Fruit fly (Drosophila melanogaster) whole organism, embryonic: ENCODE data around the gene CG5235.
A peak's percentile ranks its signal among the peaks of the same experiment; 100 is the strongest.

Source experiments
- B-H1 ChIP-seq: fragments of 200-800 bp; sonication (Bioruptor generic); IDR thresholded peaks from 3 replicates; pipeline ENCODE4 v1.3.6; 2022; ENCODE audit warnings: missing biosample characterization, missing genetic modification characterization
- C15 ChIP-seq: fragments of 200-800 bp; sonication (Bioruptor generic); IDR thresholded peaks from 3 replicates; pipeline ENCODE4 v1.3.6; 2022; ENCODE audit warnings: missing biosample characterization, missing genetic modification characterization
- CG10366 ChIP-seq: fragments of 200-800 bp; sonication (Bioruptor generic); IDR thresholded peaks from 2 replicates; pipeline ENCODE4 v1.3.6; 2022; ENCODE audit warnings: missing biosample characterization, missing genetic modification characterization
- CG10543 ChIP-seq: fragments of 200-800 bp; sonication (Bioruptor generic); optimal IDR thresholded peaks from 3 replicates; lab custom pipeline; 2017; ENCODE audit warnings: missing biosample characterization, mild to moderate bottlenecking, missing genetic modification characterization, moderate library complexity
- CG11456 ChIP-seq: fragments of 200-800 bp; sonication (Bioruptor generic); IDR thresholded peaks from 3 replicates; pipeline ENCODE4 v1.3.6; 2022; ENCODE audit warnings: missing biosample characterization, missing genetic modification characterization
- CG11504 ChIP-seq: fragments of 200-800 bp; sonication (Bioruptor generic); optimal IDR thresholded peaks from 3 replicates; lab custom pipeline; 2019; ENCODE audit warnings: missing biosample characterization, mild to moderate bottlenecking, missing genetic modification characterization, moderate library complexity
- CG11696 ChIP-seq: fragments of 200-800 bp; sonication (Bioruptor generic); IDR thresholded peaks from 2 replicates; pipeline ENCODE4 v1.3.6; 2022; ENCODE audit warnings: missing biosample characterization, missing genetic modification characterization
- CG12299 ChIP-seq: fragments of 200-800 bp; sonication (Bioruptor generic); optimal IDR thresholded peaks from 2 replicates; lab custom pipeline; 2018; ENCODE audit warnings: missing biosample characterization, mild to moderate bottlenecking, missing genetic modification characterization
- CG15269 ChIP-seq: fragments of 200-800 bp; sonication (Bioruptor generic); optimal IDR thresholded peaks from 2 replicates; lab custom pipeline; 2018; ENCODE audit warnings: missing biosample characterization, mild to moderate bottlenecking, missing genetic modification characterization, moderate library complexity
- CG16863 ChIP-seq: fragments of 200-800 bp; sonication (Bioruptor generic); optimal IDR thresholded peaks from 3 replicates; lab custom pipeline; 2016; ENCODE audit warnings: missing biosample characterization, missing genetic modification characterization
- CG2199 ChIP-seq: fragments of 200-800 bp; sonication (Bioruptor generic); IDR thresholded peaks from 3 replicates; pipeline ENCODE4 v1.3.6; 2022; ENCODE audit warnings: missing biosample characterization, missing genetic modification characterization
- CG2678 ChIP-seq: fragments of 200-800 bp; sonication (Bioruptor generic); optimal IDR thresholded peaks from 3 replicates; lab custom pipeline; 2019; ENCODE audit warnings: missing biosample characterization, mild to moderate bottlenecking, missing genetic modification characterization, moderate library complexity
- CG30020 ChIP-seq: fragments of 200-800 bp; optimal IDR thresholded peaks from 2 replicates; lab custom pipeline; 2019; ENCODE audit warnings: missing biosample characterization, mild to moderate bottlenecking, missing genetic modification characterization, moderate library complexity
- CG3281 ChIP-seq: fragments of 200-800 bp; sonication (Bioruptor generic); optimal IDR thresholded peaks from 3 replicates; lab custom pipeline; 2017; ENCODE audit warnings: missing biosample characterization, mild to moderate bottlenecking, missing genetic modification characterization
- CG43689 ChIP-seq: fragments of 200-800 bp; sonication (Bioruptor generic); IDR thresholded peaks from 2 replicates; pipeline ENCODE4 v1.3.6; 2022; ENCODE audit warnings: missing biosample characterization, missing genetic modification characterization
- CG4730 ChIP-seq: fragments of 200-800 bp; sonication (Bioruptor generic); IDR thresholded peaks from 2 replicates; pipeline ENCODE4 v1.3.6; 2022; ENCODE audit warnings: missing biosample characterization, missing genetic modification characterization
- CG6654 ChIP-seq: fragments of 200-800 bp; sonication (Bioruptor generic); optimal IDR thresholded peaks from 2 replicates; lab custom pipeline; 2017; ENCODE audit warnings: missing biosample characterization, mild to moderate bottlenecking, missing genetic modification characterization
- CG8281 ChIP-seq: fragments of 200-800 bp; sonication (Bioruptor generic); optimal IDR thresholded peaks from 2 replicates; lab custom pipeline; 2018; ENCODE audit warnings: missing biosample characterization, mild to moderate bottlenecking, missing genetic modification characterization, moderate library complexity
- CG8765 ChIP-seq: fragments of 200-800 bp; sonication (Bioruptor generic); IDR thresholded peaks from 2 replicates; pipeline ENCODE4 v1.3.6; 2022; ENCODE audit warnings: missing biosample characterization, missing genetic modification characterization
- Camta ChIP-seq: fragments of 200-800 bp; sonication (Bioruptor generic); optimal IDR thresholded peaks from 2 replicates; lab custom pipeline; 2016; ENCODE audit warnings: missing biosample characterization, missing genetic modification characterization
- Deaf1 ChIP-seq: fragments of 200-800 bp; optimal IDR thresholded peaks from 3 replicates; lab custom pipeline; 2019; ENCODE audit warnings: missing biosample characterization, mild to moderate bottlenecking, missing genetic modification characterization, moderate library complexity
- HHEX ChIP-seq: fragments of 200-800 bp; sonication (Bioruptor generic); optimal IDR thresholded peaks from 3 replicates; lab custom pipeline; 2017; ENCODE audit warnings: missing biosample characterization, mild to moderate bottlenecking, missing genetic modification characterization, missing genetic modification reagents
- Hand ChIP-seq: fragments of 200-800 bp; sonication (Bioruptor generic); optimal IDR thresholded peaks from 2 replicates; lab custom pipeline; 2017; ENCODE audit warnings: mild to moderate bottlenecking, missing biosample characterization, missing genetic modification reagents, missing genetic modification characterization
- Hr78 ChIP-seq, 2 experiments: fragments of 200-800 bp in 1 of 2; fragments of >200 bp in 1 of 2; sonication (Bioruptor generic) in 1 of 2; optimal IDR thresholded peaks; 2 replicates each; lab custom pipeline; 2017 to 2019; ENCODE audit warnings: missing biosample characterization in 2 of 2, missing genetic modification characterization in 2 of 2, mild to moderate bottlenecking in 1 of 2, moderate library complexity in 1 of 2
- Neu2 ChIP-seq: fragments of 200-800 bp; sonication (Bioruptor generic); optimal IDR thresholded peaks from 3 replicates; lab custom pipeline; 2016; ENCODE audit warnings: missing biosample characterization, missing genetic modification characterization, borderline replicate concordance
- Pdp1 ChIP-seq, 2 experiments: fragments of 200-800 bp; sonication (Bioruptor generic); optimal IDR thresholded peaks; 3 replicates each; lab custom pipeline; 2016; ENCODE audit warnings: missing biosample characterization in 2 of 2, missing genetic modification characterization in 2 of 2, mild to moderate bottlenecking in 1 of 2, moderate library complexity in 1 of 2
- Scr ChIP-seq: fragments of 200-800 bp; sonication (Bioruptor generic); IDR thresholded peaks from 2 replicates; pipeline ENCODE4 v1.3.6; 2022; ENCODE audit warnings: missing biosample characterization, missing genetic modification characterization; ENCODE audit not compliant: partially characterized antibody
- Six4 ChIP-seq: fragments of 200-800 bp; sonication (Bioruptor generic); optimal IDR thresholded peaks from 2 replicates; lab custom pipeline; 2016; ENCODE audit warnings: missing biosample characterization, missing genetic modification characterization
- Stat92E ChIP-seq, 3 experiments: fragments of >200 bp in 2 of 3; fragments of 200-800 bp in 1 of 3; sonication (Bioruptor generic) in 1 of 3; optimal IDR thresholded peaks; 2 replicates each; lab custom pipeline; 2017 to 2019; ENCODE audit warnings: missing biosample characterization in 3 of 3, missing genetic modification characterization in 3 of 3, mild to moderate bottlenecking in 1 of 3, moderate library complexity in 1 of 3
- Xbp1 ChIP-seq: fragments of 200-800 bp; sonication (Bioruptor generic); optimal IDR thresholded peaks from 3 replicates; lab custom pipeline; 2016; ENCODE audit warnings: missing biosample characterization, mild to moderate bottlenecking, missing genetic modification characterization
- ase ChIP-seq: fragments of 200-800 bp; sonication (Bioruptor generic); IDR thresholded peaks from 3 replicates; pipeline ENCODE4 v1.3.6; 2022; ENCODE audit warnings: missing biosample characterization, missing genetic modification characterization
- bcd ChIP-seq: fragments of 200-800 bp; sonication (Bioruptor generic); optimal IDR thresholded peaks from 2 replicates; lab custom pipeline; 2017; ENCODE audit warnings: missing biosample characterization, mild to moderate bottlenecking, missing genetic modification characterization
- bsh ChIP-seq, 2 experiments: fragments of 200-800 bp; sonication (Bioruptor generic); optimal IDR thresholded peaks; 2 replicates each; lab custom pipeline; 2017 to 2018; ENCODE audit warnings: mild to moderate bottlenecking in 2 of 2, missing biosample characterization in 2 of 2, missing genetic modification characterization in 2 of 2, moderate library complexity in 1 of 2
- btn ChIP-seq: fragments of 200-800 bp; sonication (Bioruptor generic); optimal IDR thresholded peaks from 2 replicates; lab custom pipeline; 2016; ENCODE audit warnings: missing biosample characterization, missing genetic modification characterization
- cwo ChIP-seq: fragments of 200-800 bp; sonication (Bioruptor generic); optimal IDR thresholded peaks from 3 replicates; lab custom pipeline; 2017; ENCODE audit warnings: missing biosample characterization, missing genetic modification characterization, mild to moderate bottlenecking, moderate library complexity, missing genetic modification reagents
- disco-r ChIP-seq: fragments of 200-800 bp; sonication (Bioruptor generic); optimal IDR thresholded peaks from 2 replicates; lab custom pipeline; 2016; ENCODE audit warnings: missing biosample characterization, missing genetic modification characterization
- dpn ChIP-seq, 2 experiments: fragments of 200-800 bp; sonication (Bioruptor generic); optimal IDR thresholded peaks; 3 replicates each; lab custom pipeline; 2016; ENCODE audit warnings: missing biosample characterization in 2 of 2, missing genetic modification characterization in 2 of 2
- h ChIP-seq: fragments of >200 bp; optimal IDR thresholded peaks from 2 replicates; lab custom pipeline; 2017
- hkb ChIP-seq, 2 experiments: fragments of 200-800 bp in 1 of 2; fragments of >200 bp in 1 of 2; sonication (Bioruptor generic) in 1 of 2; IDR thresholded peaks in 1 of 2; optimal IDR thresholded peaks in 1 of 2; 2 replicates each; pipeline versions ENCODE4 v1.3.6 to Lab custom; 2017 to 2022; ENCODE audit warnings: missing biosample characterization in 1 of 2, missing genetic modification characterization in 1 of 2
- inv ChIP-seq: fragments of 200-800 bp; sonication (Bioruptor generic); IDR thresholded peaks from 2 replicates; pipeline ENCODE4 v1.3.6; 2022; ENCODE audit warnings: missing biosample characterization, missing genetic modification characterization; ENCODE audit not compliant: partially characterized antibody
- jing ChIP-seq: fragments of 200-800 bp; sonication (Bioruptor generic); optimal IDR thresholded peaks from 2 replicates; lab custom pipeline; 2018; ENCODE audit warnings: missing biosample characterization, mild to moderate bottlenecking, missing genetic modification characterization
- mld ChIP-seq: fragments of 200-800 bp; sonication (Bioruptor generic); IDR thresholded peaks from 3 replicates; pipeline ENCODE4 v1.3.6; 2022; ENCODE audit warnings: missing biosample characterization, missing genetic modification characterization; ENCODE audit not compliant: partially characterized antibody
- pb ChIP-seq: fragments of 200-800 bp; sonication (Bioruptor generic); optimal IDR thresholded peaks from 3 replicates; lab custom pipeline; 2016; ENCODE audit warnings: missing biosample characterization, missing genetic modification characterization
- sens-2 ChIP-seq: fragments of 200-800 bp; sonication (Bioruptor generic); IDR thresholded peaks from 2 replicates; pipeline ENCODE4 v1.3.6; 2022; ENCODE audit warnings: missing biosample characterization, missing genetic modification characterization
- sima ChIP-seq: fragments of 200-800 bp; sonication (Bioruptor generic); optimal IDR thresholded peaks from 2 replicates; lab custom pipeline; 2016; ENCODE audit warnings: missing biosample characterization, missing genetic modification characterization
- slou ChIP-seq: fragments of 200-800 bp; sonication (Bioruptor generic); optimal IDR thresholded peaks from 3 replicates; lab custom pipeline; 2016; ENCODE audit warnings: missing biosample characterization, missing genetic modification characterization
- tgo ChIP-seq: fragments of 200-800 bp; sonication (Bioruptor generic); IDR thresholded peaks from 3 replicates; pipeline ENCODE4 v1.3.6; 2022; ENCODE audit warnings: missing biosample characterization, missing genetic modification characterization
- tin ChIP-seq: fragments of 200-800 bp; sonication (Bioruptor generic); optimal IDR thresholded peaks from 3 replicates; lab custom pipeline; 2016; ENCODE audit warnings: missing biosample characterization, missing genetic modification characterization
- tx ChIP-seq: fragments of 200-800 bp; sonication (Bioruptor generic); optimal IDR thresholded peaks from 2 replicates; lab custom pipeline; 2016; ENCODE audit warnings: missing biosample characterization, missing genetic modification characterization
- wor ChIP-seq: fragments of 200-800 bp; sonication (Bioruptor generic); IDR thresholded peaks from 2 replicates; pipeline ENCODE4 v1.3.6; 2022; ENCODE audit warnings: missing biosample characterization, missing genetic modification characterization

The CG5235 gene

dm6 chr3L:16048086-16048485, 42.1 kb downstream of the CG5235 start (continued):
- TF ChIP-seq Deaf1 (peak; percentile 4), CG4730 (peak; percentile 21; the same call in 1 of the 2 replicates), C15 (GFP tag; lab: Robert Waterston, UW) (0 out of 3 replicates have a peak, but pooled peaks have one; percentile 22), h (no peak), tin (peak; percentile 17), ase (GFP tag; lab: Robert Waterston, UW) (no peak; the same call in 2 of the 3 replicates), tx (GFP tag; lab: Kevin White, UChicago) (peak; percentile 40), CG11456 (GFP tag; lab: Robert Waterston, UW) (0 out of 3 replicates have a peak, but pooled peaks have one; percentile 63), CG11696 (GFP tag; lab: Robert Waterston, UW) (peak; percentile 74), CG11504 (tag; lab: Kevin White, UChicago) (peak; percentile 46), Camta (GFP tag; lab: Kevin White, UChicago) (no peak), inv (no peak), tgo (GFP tag; lab: Robert Waterston, UW) (peak; percentile 62; the same call in 2 of the 3 replicates), CG16863 (GFP tag; lab: Kevin White, UChicago) (no peak), CG10543 (GFP tag; lab: Kevin White, UChicago) (peak; percentile 82), Hand (no peak), Neu2 (GFP tag; lab: Kevin White, UChicago) (no peak), Pdp1 (GFP tag; optimal IDR thresholded peaks at IDR 0.05; lab: Kevin White, UChicago) (no peak), bsh (GFP tag; optimal IDR thresholded peaks at IDR 0.05; lab: Kevin White, UChicago) (peak in 1 of 2 experiments; percentile 18), pb (peak; percentile 9), B-H1 (GFP tag; lab: Robert Waterston, UW) (peak; percentile 19; the same call in 1 of the 3 replicates), btn (GFP tag; lab: Kevin White, UChicago) (no peak), wor (GFP tag; lab: Robert Waterston, UW) (no peak), Scr (no peak), sens-2 (GFP tag; lab: Robert Waterston, UW) (no peak), HHEX (GFP tag; lab: Kevin White, UChicago) (peak; percentile 46), CG6654 (no peak), CG2199 (no peak), CG3281 (GFP tag; lab: Kevin White, UChicago) (peak; percentile 66), CG2678 (tag; lab: Kevin White, UChicago) (peak; percentile 59), cwo (GFP tag; lab: Kevin White, UChicago) (peak; percentile 18), CG12299 (tag; lab: Kevin White, UChicago) (peak; percentile 28), dpn (GFP tag; optimal IDR thresholded peaks at IDR 0.05; lab: Kevin White, UChicago) (peak; percentile 32 to 65), bcd (GFP tag; lab: Kevin White, UChicago) (peak; percentile 48), Xbp1 (GFP tag; lab: Kevin White, UChicago) (peak; percentile 39), CG8765 (no peak), CG43689 (GFP tag; lab: Robert Waterston, UW) (peak; percentile 48), jing (GFP tag; lab: Kevin White, UChicago) (no peak), slou (GFP tag; lab: Kevin White, UChicago) (no peak), CG30020 (tag; lab: Kevin White, UChicago) (no peak), CG8281 (tag; lab: Kevin White, UChicago) (no peak), Stat92E (GFP tag; optimal IDR thresholded peaks at IDR 0.05; lab: Kevin White, UChicago) (no peak), CG10366 (peak; percentile 41), Hr78 (GFP tag; optimal IDR thresholded peaks at IDR 0.05; lab: Kevin White, UChicago) (no peak), Six4 (GFP tag; lab: Kevin White, UChicago) (no peak), hkb (optimal IDR thresholded peaks at IDR 0.05; lab: Kevin White, UChicago) (no peak), hkb (GFP tag; IDR thresholded peaks at IDR 0.05; lab: Robert Waterston, UW) (peak; percentile 56), disco-r (GFP tag; lab: Kevin White, UChicago) (no peak), CG15269 (tag; lab: Kevin White, UChicago) (peak; percentile 69), sima (GFP tag; lab: Kevin White, UChicago) (no peak), mld (GFP tag; lab: Robert Waterston, UW) (no peak)
